Worm (Caenorhabditis elegans) whole organism, L1 larva: ENCODE data around the gene F37C12.14.

ENCODE experiments used
- C16A3.4 ChIP-seq: fragments of 150-350 bp; optimal IDR thresholded peaks from 2 replicates; lab custom pipeline; 2014; ENCODE audit warnings: missing biosample characterization, missing genetic modification characterization
- F16B12.6 ChIP-seq: fragments of 150-350 bp; optimal IDR thresholded peaks from 2 replicates; lab custom pipeline; 2014; ENCODE audit warnings: missing biosample characterization, missing genetic modification characterization
- Y116A8C.19 ChIP-seq: sonication (generic microtip); optimal IDR thresholded peaks from 2 replicates; lab custom pipeline; 2016; ENCODE audit warnings: missing compliant biosample characterization, missing genetic modification characterization, borderline replicate concordance
- aha-1 ChIP-seq: fragments of 150-350 bp; optimal IDR thresholded peaks from 2 replicates; lab custom pipeline; 2014; ENCODE audit warnings: missing biosample characterization, missing genetic modification characterization
- alr-1 ChIP-seq: fragments of 200-800 bp; sonication (Bioruptor generic); optimal IDR thresholded peaks from 2 replicates; lab custom pipeline; 2018; ENCODE audit warnings: borderline replicate concordance, mild to moderate bottlenecking, missing genetic modification characterization, missing compliant biosample characterization
- ama-1 ChIP-seq: fragments of 150-350 bp; optimal IDR thresholded peaks from 2 replicates; lab custom pipeline; 2014
- blmp-1 ChIP-seq: fragments of 150-350 bp; optimal IDR thresholded peaks from 2 replicates; lab custom pipeline; 2014; ENCODE audit warnings: missing biosample characterization, missing genetic modification characterization
- ceh-63 ChIP-seq: fragments of 200-800 bp; sonication (Bioruptor generic); optimal IDR thresholded peaks from 2 replicates; lab custom pipeline; 2018; ENCODE audit warnings: mild to moderate bottlenecking, missing genetic modification characterization, missing compliant biosample characterization
- ceh-8 ChIP-seq: fragments of 200-800 bp; sonication (Bioruptor generic); optimal IDR thresholded peaks from 2 replicates; lab custom pipeline; 2018; ENCODE audit warnings: mild to moderate bottlenecking, missing genetic modification characterization, moderate library complexity, missing compliant biosample characterization
- ceh-82 ChIP-seq, 3 experiments: fragments of 150-350 bp in 1 of 3; sonication (generic microtip) in 2 of 3; optimal IDR thresholded peaks; 2 replicates each; lab custom pipeline; 2014 to 2017; ENCODE audit warnings: missing biosample characterization in 3 of 3, missing genetic modification characterization in 3 of 3
- ceh-90 ChIP-seq: sonication (generic microtip); optimal IDR thresholded peaks from 2 replicates; lab custom pipeline; 2016; ENCODE audit warnings: missing genetic modification characterization, missing compliant biosample characterization
- dpl-1 ChIP-seq, 3 experiments: fragments of 150-350 bp in 2 of 3; sonication (generic microtip) in 1 of 3; optimal IDR thresholded peaks; 2 replicates each; lab custom pipeline; 2014 to 2017; ENCODE audit warnings: missing biosample characterization in 3 of 3, missing genetic modification characterization in 3 of 3, missing genetic modification reagents in 3 of 3
- dsc-1 ChIP-seq: sonication (generic microtip); optimal IDR thresholded peaks from 2 replicates; lab custom pipeline; 2016; ENCODE audit warnings: mild to moderate bottlenecking, missing genetic modification characterization, missing compliant biosample characterization
- efl-1 ChIP-seq, 4 experiments: fragments of 150-350 bp; optimal IDR thresholded peaks in 3 of 4; peaks in 1 of 4; 1 replicate in 1 of 4; 2 replicates in 3 of 4; lab custom pipeline; 2014; ENCODE audit warnings: missing biosample characterization in 2 of 4, missing genetic modification characterization in 2 of 4, missing genetic modification reagents in 2 of 4
- efl-3 ChIP-seq: fragments of 200-800 bp; sonication (Bioruptor generic); optimal IDR thresholded peaks from 2 replicates; lab custom pipeline; 2018; ENCODE audit warnings: mild to moderate bottlenecking, missing genetic modification characterization, missing compliant biosample characterization
- egl-13 ChIP-seq: sonication (generic microtip); optimal IDR thresholded peaks from 2 replicates; lab custom pipeline; 2016; ENCODE audit warnings: missing genotype, missing genetic modification reagents, missing genetic modification characterization, missing compliant biosample characterization
- elt-2 ChIP-seq: sonication (generic microtip); optimal IDR thresholded peaks from 2 replicates; lab custom pipeline; 2016; ENCODE audit warnings: missing genetic modification characterization, mild to moderate bottlenecking, inconsistent platforms, missing compliant biosample characterization, missing genetic modification reagents
- ets-5 ChIP-seq: fragments of 200-800 bp; sonication (Bioruptor generic); IDR thresholded peaks from 2 replicates; pipeline ENCODE4 v1.3.6; 2022; ENCODE audit warnings: missing genetic modification characterization, missing compliant biosample characterization
- fkh-4 ChIP-seq: sonication (generic microtip); optimal IDR thresholded peaks from 2 replicates; lab custom pipeline; 2016; ENCODE audit warnings: missing compliant biosample characterization, missing genetic modification characterization, borderline replicate concordance
- fos-1 ChIP-seq: fragments of 150-350 bp; optimal IDR thresholded peaks from 2 replicates; lab custom pipeline; 2014; ENCODE audit warnings: missing biosample characterization, missing genetic modification characterization
- hlh-4 ChIP-seq: sonication (generic microtip); optimal IDR thresholded peaks from 2 replicates; lab custom pipeline; 2016; ENCODE audit warnings: mild to moderate bottlenecking, missing genetic modification characterization, missing compliant biosample characterization
- hpl-2 ChIP-seq: fragments of 150-350 bp; optimal IDR thresholded peaks from 2 replicates; lab custom pipeline; 2014; ENCODE audit warnings: missing biosample characterization, missing genetic modification reagents, missing genetic modification characterization
- irx-1 ChIP-seq: sonication (generic microtip); optimal IDR thresholded peaks from 2 replicates; lab custom pipeline; 2016; ENCODE audit warnings: missing genetic modification characterization, missing compliant biosample characterization
- jun-1 ChIP-seq: fragments of 150-350 bp; optimal IDR thresholded peaks from 2 replicates; lab custom pipeline; 2014; ENCODE audit warnings: missing biosample characterization, missing genetic modification reagents, missing genetic modification characterization
- lin-13 ChIP-seq: fragments of 150-350 bp; optimal IDR thresholded peaks from 2 replicates; lab custom pipeline; 2014; ENCODE audit warnings: missing biosample characterization, missing genetic modification reagents, missing genetic modification characterization
- lin-14 ChIP-seq: fragments of 200-800 bp; sonication (Bioruptor generic); optimal IDR thresholded peaks from 2 replicates; lab custom pipeline; 2018; ENCODE audit warnings: mild to moderate bottlenecking, missing genetic modification characterization, moderate library complexity, missing compliant biosample characterization
- lin-15B ChIP-seq: fragments of 150-350 bp; sonication (generic microtip); optimal IDR thresholded peaks from 3 replicates; lab custom pipeline; 2014; ENCODE audit warnings: missing biosample characterization, missing genetic modification characterization
- lin-35 ChIP-seq, 2 experiments: fragments of 150-350 bp; optimal IDR thresholded peaks; 2 replicates each; lab custom pipeline; 2014; ENCODE audit warnings: missing biosample characterization in 2 of 2, missing genetic modification characterization in 2 of 2, missing genetic modification reagents in 2 of 2
- mab-9 ChIP-seq: fragments of 200-800 bp; sonication (Bioruptor generic); IDR thresholded peaks from 2 replicates; pipeline ENCODE4 v1.3.6; 2022; ENCODE audit warnings: missing genetic modification reagents, missing genetic modification characterization, missing compliant biosample characterization
- mep-1 ChIP-seq: fragments of 150-350 bp; optimal IDR thresholded peaks from 2 replicates; lab custom pipeline; 2014; ENCODE audit warnings: missing biosample characterization, missing genetic modification characterization
- nhr-12 ChIP-seq: sonication (generic microtip); optimal IDR thresholded peaks from 2 replicates; lab custom pipeline; 2017; ENCODE audit warnings: missing biosample characterization, missing genetic modification characterization
- nhr-19 ChIP-seq: fragments of 200-800 bp; sonication (Bioruptor generic); conservative IDR thresholded peaks from 2 replicates; pipeline ENCODE4 v1.3.6; 2022; ENCODE audit warnings: missing genetic modification characterization, missing compliant biosample characterization
- nhr-28 ChIP-seq: fragments of 150-350 bp; optimal IDR thresholded peaks from 2 replicates; lab custom pipeline; 2014; ENCODE audit warnings: missing biosample characterization, missing genetic modification characterization
- nhr-47 ChIP-seq: sonication (generic microtip); optimal IDR thresholded peaks from 2 replicates; lab custom pipeline; 2016; ENCODE audit warnings: mild to moderate bottlenecking, missing genetic modification characterization, moderate library complexity, missing compliant biosample characterization
- nhr-71 ChIP-seq: sonication (generic microtip); optimal IDR thresholded peaks from 2 replicates; lab custom pipeline; 2016; ENCODE audit warnings: mild to moderate bottlenecking, missing genetic modification characterization, moderate library complexity, missing compliant biosample characterization
- nhr-76 ChIP-seq: sonication (generic microtip); optimal IDR thresholded peaks from 2 replicates; lab custom pipeline; 2017; ENCODE audit warnings: missing biosample characterization, missing genetic modification characterization
- nhr-85 ChIP-seq: sonication (generic microtip); peaks from one replicate; lab custom pipeline; 2016; ENCODE audit warnings: missing genetic modification characterization, inconsistent platforms, missing compliant biosample characterization
- nhr-90 ChIP-seq: sonication (generic microtip); optimal IDR thresholded peaks from 2 replicates; lab custom pipeline; 2016; ENCODE audit warnings: mild to moderate bottlenecking, missing genetic modification characterization, missing compliant biosample characterization; ENCODE audit not compliant: poor library complexity
- pax-3 ChIP-seq: fragments of 200-800 bp; sonication (Bioruptor generic); optimal IDR thresholded peaks from 2 replicates; lab custom pipeline; 2018; ENCODE audit warnings: mild to moderate bottlenecking, missing genetic modification characterization, moderate library complexity, missing compliant biosample characterization
- pqm-1 ChIP-seq: sonication (generic microtip); optimal IDR thresholded peaks from 3 replicates; lab custom pipeline; 2017; ENCODE audit warnings: missing biosample characterization, missing genetic modification characterization
- snu-23 ChIP-seq: sonication (generic microtip); optimal IDR thresholded peaks from 2 replicates; lab custom pipeline; 2016; ENCODE audit warnings: missing genetic modification characterization, missing compliant biosample characterization
- sptf-1 ChIP-seq: fragments of 150-350 bp; optimal IDR thresholded peaks from 2 replicates; lab custom pipeline; 2014; ENCODE audit warnings: missing biosample characterization, missing genetic modification characterization
- tbx-2 ChIP-seq: sonication (generic microtip); optimal IDR thresholded peaks from 2 replicates; lab custom pipeline; 2016; ENCODE audit warnings: missing genetic modification characterization, missing compliant biosample characterization
- unc-62 ChIP-seq: fragments of 150-350 bp; optimal IDR thresholded peaks from 2 replicates; lab custom pipeline; 2014; ENCODE audit warnings: missing biosample characterization, missing genetic modification reagents, missing genetic modification characterization
- vab-15 ChIP-seq: sonication (generic microtip); optimal IDR thresholded peaks from 2 replicates; lab custom pipeline; 2017; ENCODE audit warnings: missing genotype, mild to moderate bottlenecking, missing genetic modification characterization, missing compliant biosample characterization
- zag-1 ChIP-seq: fragments of 150-350 bp; optimal IDR thresholded peaks from 2 replicates; lab custom pipeline; 2014; ENCODE audit warnings: missing biosample characterization, missing genetic modification characterization

The F37C12.14 gene

ce11 chrIII:7165816-7166229, 19.6 kb downstream of the F37C12.14 start (continued):
- TF ChIP-seq lin-35 (GFP tag; optimal IDR thresholded peaks at IDR 0.05; lab: Kevin White, UChicago) (peak; percentile 60 to 77), ama-1 (lab: Kevin White, UChicago) (no peak), ceh-8 (GFP tag; lab: Kevin White, UChicago) (no peak), dsc-1 (tag; lab: Kevin White, UChicago) (no peak), nhr-12 (tag; lab: Kevin White, UChicago) (no peak), F16B12.6 (tag; lab: Kevin White, UChicago) (no peak), nhr-19 (GFP tag; lab: Robert Waterston, UW) (no peak), snu-23 (GFP tag; lab: Kevin White, UChicago) (no peak), elt-2 (peak; percentile 83), lin-13 (no peak), mep-1 (tag; lab: Kevin White, UChicago) (peak; percentile 45), nhr-47 (tag; lab: Kevin White, UChicago) (no peak), Y116A8C.19 (tag; lab: Kevin White, UChicago) (no peak), zag-1 (tag; lab: Kevin White, UChicago) (no peak), ets-5 (GFP tag; lab: Robert Waterston, UW) (no peak), irx-1 (tag; lab: Kevin White, UChicago) (no peak), lin-14 (peak; percentile 68), nhr-71 (peak; percentile 43)

ce11 chrIII:7165276-7165675, 20.1 kb downstream of the F37C12.14 start:
- TF ChIP-seq aha-1 (tag; lab: Kevin White, UChicago) (no peak), nhr-19 (GFP tag; lab: Robert Waterston, UW) (no peak), efl-3 (GFP tag; lab: Kevin White, UChicago) (no peak), nhr-47 (tag; lab: Kevin White, UChicago) (no peak), C16A3.4 (tag; lab: Kevin White, UChicago) (no peak), vab-15 (tag; lab: Kevin White, UChicago) (no peak), pax-3 (tag; lab: Kevin White, UChicago) (no peak), dsc-1 (tag; lab: Kevin White, UChicago) (no peak), dpl-1 (GFP tag; optimal IDR thresholded peaks at IDR 0.05; lab: Kevin White, UChicago) (no peak), hlh-4 (no peak), fkh-4 (tag; lab: Kevin White, UChicago) (no peak), Y116A8C.19 (tag; lab: Kevin White, UChicago) (no peak), ets-5 (GFP tag; lab: Robert Waterston, UW) (no peak), alr-1 (no peak)

- TF ChIP-seq sptf-1 (tag; lab: Kevin White, UChicago): no peak
- TF ChIP-seq jun-1 (tag; lab: Kevin White, UChicago): peak; percentile 86
- TF ChIP-seq nhr-28 (tag; lab: Kevin White, UChicago): no peak
- TF ChIP-seq lin-13: peak; percentile 100
- no peak for TF ChIP-seq hlh-4
- no peak for TF ChIP-seq pqm-1 (tag; lab: Kevin White, UChicago)
- peak; percentile 85 for TF ChIP-seq egl-13 (tag; lab: Kevin White, UChicago)
- TF ChIP-seq C16A3.4 (tag; lab: Kevin White, UChicago): peak; percentile 93
- no peak for TF ChIP-seq ceh-63 (GFP tag; lab: Kevin White, UChicago)
- TF ChIP-seq ceh-90 (tag; lab: Kevin White, UChicago): no peak
- TF ChIP-seq ets-5 (GFP tag; lab: Robert Waterston, UW): no peak
- peak; percentile 99 for TF ChIP-seq lin-15B (tag; lab: Kevin White, UChicago)
- peak; percentile 55 to 96 (median 67) for TF ChIP-seq ceh-82 (tag; optimal IDR thresholded peaks at IDR 0.05; lab: Kevin White, UChicago)
- peak; percentile 80 for TF ChIP-seq nhr-90 (tag; lab: Kevin White, UChicago)
- peak; percentile 91 for TF ChIP-seq tbx-2
- TF ChIP-seq unc-62 (GFP tag; lab: Kevin White, UChicago): no peak
- peak; percentile 61; the same call in 1 of the 2 replicates for TF ChIP-seq mab-9 (GFP tag; lab: Robert Waterston, UW)
- no peak for TF ChIP-seq nhr-76 (tag; lab: Kevin White, UChicago)
- TF ChIP-seq efl-1 (optimal IDR thresholded peaks at IDR 0.05; lab: Kevin White, UChicago): peak; percentile 88 to 93
- peak; percentile 89 to 99 for TF ChIP-seq efl-1 (GFP tag; optimal IDR thresholded peaks at IDR 0.05 in 1 of 2; lab: Kevin White, UChicago)
- peak; percentile 34 for TF ChIP-seq fos-1 (tag; lab: Kevin White, UChicago)
- TF ChIP-seq elt-2: peak; percentile 45
- peak; percentile 92 for TF ChIP-seq snu-23 (GFP tag; lab: Kevin White, UChicago)
- TF ChIP-seq blmp-1: peak; percentile 82
- TF ChIP-seq nhr-85: peak; percentile 97
- TF ChIP-seq hpl-2 (GFP tag; lab: Kevin White, UChicago): peak; percentile 52
- peak; percentile 93 to 96 for TF ChIP-seq lin-35 (GFP tag; optimal IDR thresholded peaks at IDR 0.05; lab: Kevin White, UChicago)
Observed at ce11 chrIII:7162065-7162762, 23.2 kb downstream of the F37C12.14 start, which contains the start of the genes syf-2 and K04G7.1. Gene syf-2, minus strand, starts transcription at chrIII:7162115. Gene K04G7.1, plus strand, starts transcription at chrIII:7162712.
